Fruit fly (Drosophila melanogaster) whole organism, pupa: ENCODE measurements around the gene CG4960.

Experiments
- CG10348 ChIP-seq: fragments of 200-800 bp; sonication (Bioruptor generic); IDR thresholded peaks from 2 replicates; pipeline ENCODE4 v1.3.6; 2022; ENCODE audit warnings: missing biosample characterization, missing genetic modification characterization
- CG12605 ChIP-seq: fragments of 200-800 bp; sonication (Bioruptor generic); IDR thresholded peaks from 2 replicates; pipeline ENCODE4 v1.3.6; 2022; ENCODE audit warnings: missing biosample characterization, missing genetic modification characterization
- CG13204 ChIP-seq: fragments of 200-800 bp; sonication (Bioruptor generic); optimal IDR thresholded peaks from 2 replicates; lab custom pipeline; 2018; ENCODE audit warnings: missing biosample characterization, mild to moderate bottlenecking, missing genetic modification characterization, moderate library complexity
- CG14655 ChIP-seq: fragments of 200-800 bp; sonication (Bioruptor generic); optimal IDR thresholded peaks from 3 replicates; lab custom pipeline; 2017; ENCODE audit warnings: mild to moderate bottlenecking, missing biosample characterization, missing genetic modification reagents, missing genetic modification characterization
- CG15710 ChIP-seq: fragments of 200-800 bp; sonication (Bioruptor generic); optimal IDR thresholded peaks from 2 replicates; lab custom pipeline; 2018; ENCODE audit warnings: missing biosample characterization, mild to moderate bottlenecking, missing genetic modification characterization, moderate library complexity
- CG17806 ChIP-seq: fragments of 200-800 bp; sonication (Bioruptor generic); optimal IDR thresholded peaks from 2 replicates; lab custom pipeline; 2018; ENCODE audit warnings: missing biosample characterization, mild to moderate bottlenecking, missing genetic modification characterization, moderate library complexity
- CG32121 ChIP-seq: fragments of 200-800 bp; sonication (Bioruptor generic); IDR thresholded peaks from 2 replicates; pipeline ENCODE4 v1.3.6; 2022; ENCODE audit warnings: missing biosample characterization, missing genetic modification characterization
- CG34367 ChIP-seq: fragments of 200-800 bp; sonication (Bioruptor generic); optimal IDR thresholded peaks from 2 replicates; lab custom pipeline; 2018; ENCODE audit warnings: missing biosample characterization, mild to moderate bottlenecking, missing genetic modification characterization
- CG4496 ChIP-seq: fragments of 200-800 bp; sonication (Bioruptor generic); IDR thresholded peaks from 3 replicates; pipeline ENCODE4 v1.3.6; 2022; ENCODE audit warnings: missing biosample characterization, missing genetic modification characterization
- CG8159 ChIP-seq: fragments of 200-800 bp; sonication (Bioruptor generic); optimal IDR thresholded peaks from 3 replicates; lab custom pipeline; 2018; ENCODE audit warnings: missing biosample characterization, mild to moderate bottlenecking, missing genetic modification characterization, moderate library complexity
- CG9948 ChIP-seq: fragments of 200-800 bp; sonication (Bioruptor generic); optimal IDR thresholded peaks from 2 replicates; lab custom pipeline; 2018; ENCODE audit warnings: missing biosample characterization, mild to moderate bottlenecking, missing genetic modification characterization, moderate library complexity
- D1 ChIP-seq: fragments of 200-800 bp; sonication (Bioruptor generic); optimal IDR thresholded peaks from 2 replicates; lab custom pipeline; 2018; ENCODE audit warnings: missing biosample characterization, mild to moderate bottlenecking, missing genetic modification characterization, moderate library complexity
- EcR ChIP-seq: fragments of 200-800 bp; sonication (Bioruptor generic); optimal IDR thresholded peaks from 3 replicates; lab custom pipeline; 2019; ENCODE audit warnings: missing biosample characterization, missing genetic modification characterization, mild to moderate bottlenecking, moderate library complexity, missing genetic modification reagents
- Ets98B ChIP-seq: fragments of 200-800 bp; sonication (Bioruptor generic); IDR thresholded peaks from 2 replicates; pipeline ENCODE4 v1.3.6; 2022; ENCODE audit warnings: missing biosample characterization, missing genetic modification characterization
- Pif1A ChIP-seq: fragments of 200-800 bp; sonication (Bioruptor generic); optimal IDR thresholded peaks from 3 replicates; lab custom pipeline; 2016; ENCODE audit warnings: missing biosample characterization, missing genetic modification characterization
- Pif1B ChIP-seq: fragments of 200-800 bp; sonication (Bioruptor generic); optimal IDR thresholded peaks from 3 replicates; lab custom pipeline; 2016; ENCODE audit warnings: missing biosample characterization, missing genetic modification characterization
- Snoo ChIP-seq: fragments of 200-800 bp; sonication (Bioruptor generic); optimal IDR thresholded peaks from 3 replicates; lab custom pipeline; 2017; ENCODE audit warnings: missing biosample characterization, mild to moderate bottlenecking, missing genetic modification characterization, inconsistent platforms
- fd96Ca ChIP-seq: fragments of 200-800 bp; sonication (Bioruptor generic); IDR thresholded peaks from 3 replicates; pipeline ENCODE4 v1.3.6; 2022; ENCODE audit warnings: missing biosample characterization, missing genetic modification characterization
- gl ChIP-seq: fragments of 200-800 bp; sonication (Bioruptor generic); optimal IDR thresholded peaks from 2 replicates; lab custom pipeline; 2018; ENCODE audit warnings: missing biosample characterization, mild to moderate bottlenecking, missing genetic modification characterization
- rn ChIP-seq: fragments of 200-800 bp; sonication (Bioruptor generic); IDR thresholded peaks from 2 replicates; pipeline ENCODE4 v1.3.6; 2022; ENCODE audit warnings: missing biosample characterization, missing genetic modification characterization

Gene CG4960

DNA sequence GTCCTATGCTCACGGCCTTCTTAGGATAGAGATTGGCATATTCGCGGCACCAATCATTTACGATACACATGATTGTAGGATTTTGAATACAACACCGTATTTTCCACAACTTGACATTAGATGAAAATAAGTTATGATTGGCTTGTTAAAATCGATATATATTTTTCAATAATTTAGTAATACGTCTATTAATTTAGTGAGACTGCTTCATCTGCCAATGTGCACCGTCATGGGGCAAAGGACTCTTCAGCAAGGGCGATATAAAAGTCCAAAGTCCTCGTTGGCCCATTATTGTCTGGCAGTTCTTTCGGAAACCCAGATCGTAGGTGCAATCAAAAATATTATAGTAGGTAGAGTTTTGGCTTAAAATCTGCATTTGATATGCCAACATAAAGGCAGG is 11.0 kb downstream of the CG4960 start, which contains the start of gene CG17196:
TSS of gene CG17196 (minus strand) at position 101 of the 400 bp plus-strand sequence.
- no peak for TF ChIP-seq Ets98B
- no peak for TF ChIP-seq CG15710 (tag; lab: Kevin White, UChicago)
- TF ChIP-seq, all 21 proteins: peak for 0

DNA sequence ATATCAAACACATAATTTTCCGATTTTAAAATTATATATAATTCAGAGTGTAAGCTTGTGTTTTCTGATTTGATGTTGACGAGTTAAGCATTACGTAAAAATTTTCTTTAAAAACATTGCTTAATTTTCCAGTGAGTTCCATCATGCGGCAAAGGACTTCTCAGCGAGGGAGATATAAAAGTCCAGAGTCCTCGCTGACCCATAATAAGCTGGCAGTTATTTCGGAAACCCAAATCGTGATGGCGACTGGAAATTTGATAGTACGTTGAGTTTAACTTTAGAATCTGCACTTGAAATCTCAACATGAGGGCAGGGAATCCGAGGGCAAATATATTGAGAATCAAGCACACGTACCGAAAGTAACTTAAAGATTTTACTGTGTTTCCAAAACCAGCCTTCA is 11.8 kb downstream of the CG4960 start, which contains the start of the genes CG17197 and CG17198:
TSS of gene CG17197 (minus strand) at position 101 of the 400 bp plus-strand sequence.
TSS of gene CG17198 (minus strand) at position 101 of the 400 bp plus-strand sequence.
- TF ChIP-seq CG8159 (no peak), CG32121 (GFP tag; lab: Robert Waterston, UW) (no peak), CG10348 (GFP tag; lab: Robert Waterston, UW) (no peak)

DNA sequence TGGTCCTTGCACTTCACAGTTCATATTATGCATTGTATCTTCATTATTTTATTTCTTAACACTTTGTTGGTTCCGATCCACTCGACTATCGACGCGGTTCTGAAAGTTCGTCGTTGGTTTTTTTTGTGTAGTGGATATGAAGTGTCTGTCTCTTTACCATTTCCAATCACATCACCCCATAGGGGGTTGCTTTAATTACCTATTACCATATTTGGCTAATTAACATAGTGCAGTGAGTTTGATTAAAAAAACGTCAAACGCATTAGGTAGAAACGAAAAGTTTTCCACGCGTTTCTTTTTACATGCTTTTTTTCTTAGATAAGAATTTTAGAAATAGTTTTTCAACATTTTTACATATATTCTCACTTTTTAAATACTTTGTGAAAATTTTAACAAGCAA is 24.1 kb downstream of the CG4960 start, which contains the start of gene LpR1:
TSS of gene LpR1 (minus strand) at position 101 of the 400 bp plus-strand sequence.
- TF ChIP-seq Snoo (tag; lab: Kevin White, UChicago), result no peak
- no peak for TF ChIP-seq CG13204
- no peak for TF ChIP-seq CG17806 (tag; lab: Kevin White, UChicago)
- no peak for TF ChIP-seq CG15710 (tag; lab: Kevin White, UChicago)
- no peak for TF ChIP-seq rn (GFP tag; lab: Robert Waterston, UW)
- TF ChIP-seq CG32121 (GFP tag; lab: Robert Waterston, UW), result no peak

DNA sequence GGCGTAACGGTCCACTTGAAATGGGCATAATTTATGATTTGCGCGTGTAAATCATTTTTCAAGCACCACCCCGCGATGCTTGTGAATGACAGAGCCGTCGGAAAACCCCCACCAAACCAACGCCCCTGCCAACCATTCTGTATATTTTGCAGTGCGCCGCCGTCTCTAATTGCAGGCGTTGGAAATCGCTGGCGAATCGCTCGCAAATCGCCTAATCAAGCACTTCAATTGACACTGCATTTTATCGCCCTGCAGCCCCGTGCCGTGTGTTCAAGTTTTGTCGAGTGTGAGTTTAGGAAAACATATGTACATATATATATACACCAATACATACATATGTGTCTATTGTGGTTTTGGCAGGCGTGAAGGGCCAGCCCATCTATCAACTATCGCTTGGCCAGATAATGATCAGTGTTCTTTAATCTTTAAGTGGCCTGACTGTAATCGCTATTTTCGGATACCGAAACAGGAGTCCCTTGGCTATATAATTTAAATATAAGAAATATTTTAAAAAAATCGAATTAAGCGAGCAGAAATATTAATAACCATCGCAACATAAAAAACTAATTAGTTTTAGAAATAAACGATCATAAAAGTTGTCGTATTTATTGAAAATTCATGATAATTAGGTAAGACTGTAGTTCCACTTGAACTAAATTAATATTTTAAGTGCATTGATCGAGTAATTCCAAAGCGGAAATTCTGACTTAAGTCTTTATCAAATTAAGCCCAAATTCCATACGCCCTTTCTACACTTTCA is 24.9 kb downstream of the CG4960 start:
- no peak for TF ChIP-seq CG8159
- TF ChIP-seq Pif1A (GFP tag; lab: Kevin White, UChicago), result no peak
- TF ChIP-seq fd96Ca (GFP tag; lab: Robert Waterston, UW), result no peak
- TF ChIP-seq CG14655 (GFP tag; lab: Kevin White, UChicago), result no peak
- no peak for TF ChIP-seq CG9948
- TF ChIP-seq EcR (GFP tag; lab: Kevin White, UChicago), result no peak
- TF ChIP-seq gl (tag; lab: Kevin White, UChicago), result no peak

DNA sequence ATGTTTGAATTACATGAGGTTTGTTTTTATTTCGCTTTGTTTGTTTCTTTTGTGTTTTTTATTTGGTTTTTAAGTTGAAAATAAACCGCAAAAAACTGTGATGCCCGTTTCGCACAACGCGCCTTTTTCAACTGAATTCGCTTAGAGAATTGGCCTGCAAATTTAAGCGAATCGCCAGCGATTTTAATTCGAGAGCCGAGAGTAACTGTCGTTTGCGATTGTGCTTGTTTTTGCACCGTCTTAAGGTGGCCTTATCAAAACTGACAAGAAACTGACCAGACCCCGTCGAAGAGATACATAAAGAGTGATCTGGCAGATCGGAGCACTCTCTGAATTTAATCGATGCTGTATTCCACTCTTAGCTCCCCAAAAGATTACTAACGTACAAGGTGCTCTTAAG is 26.9 kb downstream of the CG4960 start:
- peak; percentile 45; the same call in 1 of the 2 replicates for TF ChIP-seq Ets98B
- TF ChIP-seq CG9948, result no peak
- TF ChIP-seq CG4496 (GFP tag; lab: Robert Waterston, UW), result 0 out of 3 replicates have a peak, but pooled peaks have one; percentile 42
- TF ChIP-seq CG14655 (GFP tag; lab: Kevin White, UChicago), result peak; percentile 16
- TF ChIP-seq Pif1A (GFP tag; lab: Kevin White, UChicago), result no peak
- peak; percentile 41; the same call in 1 of the 2 replicates for TF ChIP-seq CG12605 (GFP tag; lab: Robert Waterston, UW)
- 0 out of 3 replicates have a peak, but pooled peaks have one; percentile 22 for TF ChIP-seq fd96Ca (GFP tag; lab: Robert Waterston, UW)
- no peak for TF ChIP-seq Pif1B
- no peak for TF ChIP-seq CG15710 (tag; lab: Kevin White, UChicago)

DNA sequence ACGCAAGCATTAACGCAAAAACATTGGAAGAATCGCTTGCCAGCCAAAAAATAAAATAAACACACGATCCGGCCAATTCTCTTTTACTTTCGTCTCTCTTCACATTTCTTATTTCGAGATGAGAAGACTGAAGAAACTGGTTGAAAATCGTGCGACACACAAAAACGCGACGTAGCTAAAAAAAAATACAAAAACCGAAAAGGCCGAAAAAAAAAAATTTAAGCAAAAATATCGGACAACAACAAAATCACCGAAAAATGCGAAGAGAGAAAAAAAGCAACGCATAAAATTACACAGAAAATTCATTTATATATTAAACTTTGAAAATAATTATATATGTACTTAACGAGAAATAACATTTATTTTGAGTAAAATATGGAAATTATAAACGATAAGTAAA is 27.7 kb downstream of the CG4960 start:
- peak; percentile 15; the same call in 1 of the 3 replicates for TF ChIP-seq CG4496 (GFP tag; lab: Robert Waterston, UW)
- TF ChIP-seq D1 (tag; lab: Kevin White, UChicago), result no peak
- peak; percentile 62 for TF ChIP-seq Snoo (tag; lab: Kevin White, UChicago)
- peak; percentile 56; the same call in 1 of the 2 replicates for TF ChIP-seq CG32121 (GFP tag; lab: Robert Waterston, UW)
- TF ChIP-seq CG34367 (tag; lab: Kevin White, UChicago), result no peak
- no peak for TF ChIP-seq fd96Ca (GFP tag; lab: Robert Waterston, UW)
- TF ChIP-seq Pif1A (GFP tag; lab: Kevin White, UChicago), result peak; percentile 21
- no peak for TF ChIP-seq gl (tag; lab: Kevin White, UChicago)

DNA sequence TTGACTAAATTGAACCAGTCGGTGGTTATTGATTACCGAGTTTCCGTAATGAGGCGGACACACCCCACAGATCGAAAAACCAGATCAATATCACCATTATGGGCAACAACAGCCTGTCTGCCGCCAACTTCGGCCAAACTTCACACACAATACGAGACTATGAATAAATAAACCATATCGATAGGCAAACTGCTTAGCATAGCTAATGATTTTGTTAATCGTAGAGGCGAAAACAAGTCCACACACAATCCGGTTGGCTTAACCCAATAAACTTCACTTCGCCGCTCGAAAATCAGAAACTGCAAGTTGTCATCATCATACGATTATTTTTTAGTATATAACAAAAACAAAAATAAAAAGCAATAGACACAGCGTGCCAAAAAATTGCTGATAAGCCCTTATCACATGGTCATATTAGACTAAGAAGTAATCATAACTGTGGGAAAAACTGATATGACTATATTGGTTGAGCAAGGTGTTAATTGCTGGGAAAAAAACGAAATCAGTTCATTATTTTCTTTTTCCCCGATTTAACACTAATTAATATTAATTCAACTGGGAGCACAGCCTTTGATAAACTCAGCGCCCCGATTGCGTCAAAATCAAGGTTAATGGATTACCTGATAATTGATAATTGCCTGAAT is 31.1 kb downstream of the CG4960 start:
- TF ChIP-seq CG10348 (GFP tag; lab: Robert Waterston, UW), result no peak
- no peak for TF ChIP-seq rn (GFP tag; lab: Robert Waterston, UW)
- TF ChIP-seq CG15710 (tag; lab: Kevin White, UChicago), result no peak
- TF ChIP-seq CG4496 (GFP tag; lab: Robert Waterston, UW), result no peak
- no peak for TF ChIP-seq Pif1A (GFP tag; lab: Kevin White, UChicago)
- TF ChIP-seq, all 21 proteins: peak for 0
